Worm (Caenorhabditis elegans): Measurements from ENCODE around the gene T07A9.12.

DNA sequence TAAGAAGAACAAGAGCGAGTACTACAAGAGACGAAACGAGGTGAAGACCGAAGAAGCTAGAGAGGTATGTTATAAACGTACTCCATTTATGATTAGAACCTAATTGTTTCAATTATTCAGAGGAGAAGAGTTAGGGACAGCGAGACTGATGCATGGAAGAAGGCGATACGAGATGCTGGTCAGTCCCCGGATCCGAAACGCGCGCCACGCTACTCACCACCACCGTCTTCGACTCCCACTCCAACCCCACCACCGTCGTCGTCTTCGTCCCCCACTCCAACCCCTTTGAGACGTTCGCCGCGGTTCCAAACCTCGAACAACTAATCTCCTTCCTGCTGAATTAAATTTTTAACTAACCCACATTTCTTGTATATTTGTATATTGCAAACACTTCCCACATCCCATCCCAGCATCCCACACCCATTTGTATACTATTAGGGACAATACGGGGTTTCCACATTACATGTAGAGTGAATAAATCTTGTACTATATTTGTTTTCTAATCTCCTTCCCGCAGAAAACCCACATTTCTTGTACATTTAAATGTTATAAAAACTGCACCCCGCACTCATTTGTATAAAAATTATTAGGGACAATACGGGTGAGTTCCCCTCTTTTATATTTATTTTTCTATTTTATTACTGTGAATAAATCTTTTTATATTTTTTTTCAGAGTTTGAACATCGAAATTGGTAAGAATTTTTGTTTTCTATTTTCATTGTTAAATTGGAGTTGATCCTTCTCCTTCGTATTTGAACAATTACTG lies 23.2 kb upstream of the T07A9.12 start:
- TF ChIP-seq hnd-1 (tag; optimal IDR thresholded peaks at IDR 0.05), result no peak
- TF ChIP-seq tra-4 (tag; optimal IDR thresholded peaks at IDR 0.05), result no peak
- no peak for TF ChIP-seq ama-1 (optimal IDR thresholded peaks at IDR 0.05)
- no peak for TF ChIP-seq hmg-4 (GFP tag; optimal IDR thresholded peaks at IDR 0.05)
- TF ChIP-seq pes-1 (GFP tag; IDR thresholded peaks at IDR 0.05), result no peak
- no peak for TF ChIP-seq F13C5.2 (tag; optimal IDR thresholded peaks at IDR 0.05)
- no peak for TF ChIP-seq aly-1 (tag; optimal IDR thresholded peaks at IDR 0.05)
- no peak for TF ChIP-seq tbx-11 (GFP tag; IDR thresholded peaks at IDR 0.05)
- TF ChIP-seq sea-1 (GFP tag; conservative IDR thresholded peaks at IDR 0.05), result no peak
- TF ChIP-seq ets-7 (tag; optimal IDR thresholded peaks at IDR 0.05), result no peak
- TF ChIP-seq tbx-37 (GFP tag; conservative IDR thresholded peaks at IDR 0.05), result no peak
- no peak for TF ChIP-seq B0310.2 (tag; optimal IDR thresholded peaks at IDR 0.05)
- TF ChIP-seq flt-1 (GFP tag; IDR thresholded peaks at IDR 0.05), result no peak

All from whole organism, early embryonic.